Fruit fly (Drosophila melanogaster) whole organism, embryonic: ENCODE measurements around the gene CG16964.

Source experiments
- CG11456 ChIP-seq: fragments of 200-800 bp; sonication (Bioruptor generic); IDR thresholded peaks from 3 replicates; pipeline ENCODE4 v1.3.6; 2022; ENCODE audit warnings: missing biosample characterization, missing genetic modification characterization
- CG1233 ChIP-seq: fragments of 200-800 bp; sonication (Bioruptor generic); optimal IDR thresholded peaks from 4 replicates; lab custom pipeline; 2018; ENCODE audit warnings: missing biosample characterization, mild to moderate bottlenecking, missing genetic modification characterization
- CG13894 ChIP-seq: fragments of 200-800 bp; sonication (Bioruptor generic); optimal IDR thresholded peaks from 3 replicates; lab custom pipeline; 2018; ENCODE audit warnings: missing biosample characterization, mild to moderate bottlenecking, missing genetic modification characterization, moderate library complexity
- CG14860 ChIP-seq: fragments of 200-800 bp; sonication (Bioruptor generic); IDR thresholded peaks from 3 replicates; pipeline ENCODE4 v1.3.6; 2022; ENCODE audit warnings: missing biosample characterization, missing genetic modification characterization; ENCODE audit not compliant: partially characterized antibody
- CG16863 ChIP-seq: fragments of 200-800 bp; sonication (Bioruptor generic); optimal IDR thresholded peaks from 3 replicates; lab custom pipeline; 2016; ENCODE audit warnings: missing biosample characterization, missing genetic modification characterization
- CG17361 ChIP-seq: fragments of 200-800 bp; sonication (Bioruptor generic); IDR thresholded peaks from 3 replicates; pipeline ENCODE4 v1.3.6; 2022; ENCODE audit warnings: missing biosample characterization, missing genetic modification characterization
- CG17912 ChIP-seq: fragments of 200-800 bp; sonication (Bioruptor generic); optimal IDR thresholded peaks from 2 replicates; lab custom pipeline; 2018; ENCODE audit warnings: missing biosample characterization, mild to moderate bottlenecking, missing genetic modification characterization
- CG32767 ChIP-seq: fragments of 200-800 bp; sonication (Bioruptor generic); IDR thresholded peaks from 2 replicates; pipeline ENCODE4 v1.3.6; 2022; ENCODE audit warnings: missing biosample characterization, missing genetic modification characterization
- CG32772 ChIP-seq: fragments of 200-800 bp; sonication (Bioruptor generic); IDR thresholded peaks from 2 replicates; pipeline ENCODE4 v1.3.6; 2022; ENCODE audit warnings: missing biosample characterization, missing genetic modification characterization
- CG4820 ChIP-seq: fragments of 200-800 bp; sonication (Bioruptor generic); optimal IDR thresholded peaks from 3 replicates; lab custom pipeline; 2016; ENCODE audit warnings: missing biosample characterization, missing genetic modification characterization
- CG5953 ChIP-seq: fragments of 200-800 bp; sonication (Bioruptor generic); IDR thresholded peaks from 2 replicates; pipeline ENCODE4 v1.3.6; 2022; ENCODE audit warnings: missing biosample characterization, missing genetic modification characterization
- CG6175 ChIP-seq: fragments of 200-800 bp; sonication (Bioruptor generic); IDR thresholded peaks from 3 replicates; pipeline ENCODE4 v1.3.6; 2022; ENCODE audit warnings: missing biosample characterization, missing genetic modification characterization
- CG8281 ChIP-seq: fragments of 200-800 bp; sonication (Bioruptor generic); optimal IDR thresholded peaks from 2 replicates; lab custom pipeline; 2018; ENCODE audit warnings: missing biosample characterization, mild to moderate bottlenecking, missing genetic modification characterization, moderate library complexity
- CG8290 ChIP-seq, 3 experiments: fragments of 200-800 bp; sonication (Bioruptor generic); optimal IDR thresholded peaks; 2 replicates each; lab custom pipeline; 2016 to 2019; ENCODE audit warnings: missing biosample characterization in 3 of 3, missing genetic modification characterization in 3 of 3, mild to moderate bottlenecking in 2 of 3, moderate library complexity in 1 of 3
- CG9932 ChIP-seq: fragments of 200-800 bp; sonication (Bioruptor generic); IDR thresholded peaks from 2 replicates; pipeline ENCODE4 v1.3.6; 2022; ENCODE audit warnings: missing biosample characterization, missing genetic modification characterization
- Camta ChIP-seq: fragments of 200-800 bp; sonication (Bioruptor generic); optimal IDR thresholded peaks from 2 replicates; lab custom pipeline; 2016; ENCODE audit warnings: missing biosample characterization, missing genetic modification characterization
- GATAe ChIP-seq: fragments of 200-800 bp; sonication (Bioruptor generic); conservative IDR thresholded peaks from 2 replicates; pipeline ENCODE4 v1.3.6; 2022; ENCODE audit warnings: missing biosample characterization, missing genetic modification characterization
- Gsc ChIP-seq: fragments of 200-800 bp; sonication (Bioruptor generic); IDR thresholded peaks from 2 replicates; pipeline ENCODE4 v1.3.6; 2022; ENCODE audit warnings: missing biosample characterization, missing genetic modification characterization
- Lhr ChIP-seq: fragments of 200-800 bp; sonication (Bioruptor generic); optimal IDR thresholded peaks from 3 replicates; lab custom pipeline; 2017; ENCODE audit warnings: mild to moderate bottlenecking, missing biosample characterization, missing genetic modification reagents, missing genetic modification characterization
- Nf-YB ChIP-seq: fragments of 200-800 bp; sonication (Bioruptor generic); optimal IDR thresholded peaks from 3 replicates; lab custom pipeline; 2019; ENCODE audit warnings: missing biosample characterization, mild to moderate bottlenecking, missing genetic modification characterization, moderate library complexity
- Oli ChIP-seq: fragments of 200-800 bp; sonication (Bioruptor generic); optimal IDR thresholded peaks from 2 replicates; lab custom pipeline; 2018; ENCODE audit warnings: missing biosample characterization, mild to moderate bottlenecking, missing genetic modification characterization, moderate library complexity
- PHDP ChIP-seq: fragments of 200-800 bp; sonication (Bioruptor generic); optimal IDR thresholded peaks from 3 replicates; lab custom pipeline; 2018; ENCODE audit warnings: missing biosample characterization, mild to moderate bottlenecking, missing genetic modification characterization, moderate library complexity
- Ravus ChIP-seq: fragments of 200-800 bp; sonication (Bioruptor generic); IDR thresholded peaks from 2 replicates; pipeline ENCODE4 v1.3.6; 2022; ENCODE audit warnings: missing biosample characterization, missing genetic modification characterization
- Six4 ChIP-seq: fragments of 200-800 bp; sonication (Bioruptor generic); optimal IDR thresholded peaks from 2 replicates; lab custom pipeline; 2016; ENCODE audit warnings: missing biosample characterization, missing genetic modification characterization
- caup ChIP-seq: fragments of 200-800 bp; sonication (Bioruptor generic); optimal IDR thresholded peaks from 3 replicates; lab custom pipeline; 2017; ENCODE audit warnings: missing biosample characterization, mild to moderate bottlenecking, missing genetic modification characterization, moderate library complexity; ENCODE audit not compliant: severe bottlenecking
- cwo ChIP-seq: fragments of 200-800 bp; sonication (Bioruptor generic); optimal IDR thresholded peaks from 3 replicates; lab custom pipeline; 2017; ENCODE audit warnings: missing biosample characterization, missing genetic modification characterization, mild to moderate bottlenecking, moderate library complexity, missing genetic modification reagents
- eve ChIP-seq, 2 experiments: fragments of >200 bp; optimal IDR thresholded peaks; 2 replicates each; lab custom pipeline; 2017; ENCODE audit warnings: missing biosample characterization in 2 of 2, missing genetic modification characterization in 2 of 2
- gem ChIP-seq: fragments of 200-800 bp; sonication (Bioruptor generic); optimal IDR thresholded peaks from 2 replicates; lab custom pipeline; 2019; ENCODE audit warnings: missing biosample characterization, mild to moderate bottlenecking, missing genetic modification characterization, moderate library complexity
- hb ChIP-seq: fragments of 200-800 bp; sonication (Bioruptor generic); IDR thresholded peaks from 3 replicates; pipeline ENCODE4 v1.3.6; 2022; ENCODE audit warnings: missing biosample characterization, missing genetic modification characterization; ENCODE audit not compliant: partially characterized antibody
- jigr1 ChIP-seq: fragments of 200-800 bp; sonication (Bioruptor generic); IDR thresholded peaks from 3 replicates; pipeline ENCODE4 v1.3.6; 2022; ENCODE audit warnings: missing biosample characterization, missing genetic modification characterization
- pb ChIP-seq: fragments of 200-800 bp; sonication (Bioruptor generic); optimal IDR thresholded peaks from 3 replicates; lab custom pipeline; 2016; ENCODE audit warnings: missing biosample characterization, missing genetic modification characterization
- peb ChIP-seq: fragments of 200-800 bp; sonication (Bioruptor generic); IDR thresholded peaks from 2 replicates; pipeline ENCODE4 v1.3.6; 2022; ENCODE audit warnings: missing biosample characterization, missing genetic modification characterization
- pros ChIP-seq: fragments of 200-800 bp; sonication (Bioruptor generic); optimal IDR thresholded peaks from 3 replicates; lab custom pipeline; 2019; ENCODE audit warnings: missing biosample characterization, mild to moderate bottlenecking, missing genetic modification characterization, moderate library complexity
- scrt ChIP-seq: fragments of 200-800 bp; sonication (Bioruptor generic); optimal IDR thresholded peaks from 2 replicates; lab custom pipeline; 2018; ENCODE audit warnings: missing biosample characterization, mild to moderate bottlenecking, missing genetic modification characterization, moderate library complexity
- sens ChIP-seq: fragments of 200-800 bp; sonication (Bioruptor generic); peaks from one replicate; lab custom pipeline; 2016; ENCODE audit warnings: missing biosample characterization, missing genetic modification characterization
- slbo ChIP-seq: fragments of 200-800 bp; sonication (Bioruptor generic); IDR thresholded peaks from 2 replicates; pipeline ENCODE4 v1.3.6; 2022; ENCODE audit warnings: missing biosample characterization, missing genetic modification characterization
- sug ChIP-seq: fragments of 200-800 bp; optimal IDR thresholded peaks from 2 replicates; lab custom pipeline; 2019; ENCODE audit warnings: missing biosample characterization, mild to moderate bottlenecking, missing genetic modification characterization, moderate library complexity
- tin ChIP-seq: fragments of 200-800 bp; sonication (Bioruptor generic); optimal IDR thresholded peaks from 3 replicates; lab custom pipeline; 2016; ENCODE audit warnings: missing biosample characterization, missing genetic modification characterization
- z ChIP-seq: fragments of 200-800 bp; sonication (Bioruptor generic); IDR thresholded peaks from 3 replicates; pipeline ENCODE4 v1.3.6; 2022; ENCODE audit warnings: missing biosample characterization, missing genetic modification characterization
- zen ChIP-seq: fragments of 200-800 bp; sonication (Bioruptor generic); optimal IDR thresholded peaks from 3 replicates; lab custom pipeline; 2018; ENCODE audit warnings: missing biosample characterization, mild to moderate bottlenecking, missing genetic modification characterization, moderate library complexity
- zf30C ChIP-seq: fragments of 200-800 bp; sonication (Bioruptor generic); optimal IDR thresholded peaks from 3 replicates; lab custom pipeline; 2018; ENCODE audit warnings: missing biosample characterization, mild to moderate bottlenecking, missing genetic modification characterization

CG16964 gene

dm6 chr2L:11968581-11969272 is 21.0 kb downstream of the CG16964 start (continued):
- TF ChIP-seq CG6175 (peak; percentile 69; the same call in 1 of the 3 replicates), Nf-YB (GFP tag; lab: Kevin White, UChicago) (no peak), CG9932 (GFP tag; lab: Robert Waterston, UW) (no peak), jigr1 (GFP tag; lab: Robert Waterston, UW) (no peak), peb (no peak), caup (no peak), CG5953 (no peak), Six4 (GFP tag; lab: Kevin White, UChicago) (no peak), Gsc (GFP tag; lab: Robert Waterston, UW) (no peak), zen (tag; lab: Kevin White, UChicago) (peak; percentile 59), cwo (GFP tag; lab: Kevin White, UChicago) (peak; percentile 1), Ravus (GFP tag; lab: Robert Waterston, UW) (no peak), scrt (GFP tag; lab: Kevin White, UChicago) (no peak)
- TF ChIP-seq, all 482 proteins: peak for 10

- TF ChIP-seq sug (no peak), CG13894 (tag; lab: Kevin White, UChicago) (peak; percentile 53), hb (GFP tag; lab: Robert Waterston, UW) (no peak), CG32772 (GFP tag; lab: Robert Waterston, UW) (no peak), CG14860 (GFP tag; lab: Robert Waterston, UW) (no peak), CG8281 (tag; lab: Kevin White, UChicago) (no peak), GATAe (GFP tag; lab: Robert Waterston, UW) (no peak)
Measured at dm6 chr2L:11969424-11969823, 21.7 kb downstream of the CG16964 start.

- TF ChIP-seq CG8281 (tag; lab: Kevin White, UChicago): no peak
- TF ChIP-seq sens (GFP tag; lab: Kevin White, UChicago): peak; percentile 75
- TF ChIP-seq z (GFP tag; lab: Robert Waterston, UW): peak; percentile 69; the same call in 2 of the 3 replicates
- no peak for TF ChIP-seq pb (GFP tag; lab: Kevin White, UChicago)
- TF ChIP-seq CG11456: no peak
- TF ChIP-seq CG17912: no peak
- TF ChIP-seq pros (GFP tag; lab: Kevin White, UChicago): no peak
- TF ChIP-seq CG4820 (GFP tag; lab: Kevin White, UChicago): peak; percentile 9
- TF ChIP-seq gem (tag; lab: Kevin White, UChicago): no peak
- no peak for TF ChIP-seq CG14860 (GFP tag; lab: Robert Waterston, UW)
- no peak for TF ChIP-seq Camta (GFP tag; lab: Kevin White, UChicago)
- TF ChIP-seq tin (GFP tag; lab: Kevin White, UChicago): no peak
- TF ChIP-seq CG32767 (GFP tag; lab: Robert Waterston, UW): no peak
- TF ChIP-seq CG17361 (GFP tag; lab: Robert Waterston, UW): no peak
- TF ChIP-seq Oli (tag; lab: Kevin White, UChicago): no peak
- no peak for TF ChIP-seq CG1233 (GFP tag; lab: Kevin White, UChicago)
- no peak for TF ChIP-seq PHDP (tag; lab: Kevin White, UChicago)
- TF ChIP-seq Lhr (GFP tag; lab: Kevin White, UChicago): no peak
- no peak for TF ChIP-seq CG8290 (GFP tag; optimal IDR thresholded peaks at IDR 0.05; lab: Kevin White, UChicago)
- no peak for TF ChIP-seq CG8290 (tag; optimal IDR thresholded peaks at IDR 0.05; lab: Kevin White, UChicago)
- TF ChIP-seq slbo (GFP tag; lab: Robert Waterston, UW): no peak
- peak in 1 of 2 experiments; percentile 76 for TF ChIP-seq eve (GFP tag; optimal IDR thresholded peaks at IDR 0.05; lab: Kevin White, UChicago)
- no peak for TF ChIP-seq zf30C (GFP tag; lab: Kevin White, UChicago)
- no peak for TF ChIP-seq CG16863 (GFP tag; lab: Kevin White, UChicago)
- TF ChIP-seq, all 482 proteins: peak for 4
Measured at dm6 chr2L:11970343-11970742, 22.6 kb downstream of the CG16964 start.
